Worm (Caenorhabditis elegans) whole organism, midembryonic: ENCODE data around the gene R11G1.7.

Experiments used
- T22C8.4 ChIP-seq: fragments of 200-800 bp; sonication (Bioruptor generic); IDR thresholded peaks from 2 replicates; pipeline ENCODE4 v1.3.6; 2022; ENCODE audit warnings: missing genetic modification characterization, missing compliant biosample characterization
- cog-1 ChIP-seq: sonication (generic microtip); optimal IDR thresholded peaks from 2 replicates; lab custom pipeline; 2016; ENCODE audit warnings: missing genetic modification characterization, missing compliant biosample characterization
- ref-1 ChIP-seq: fragments of 200-800 bp; sonication (Bioruptor generic); conservative IDR thresholded peaks from 2 replicates; pipeline ENCODE4 v1.3.6; 2022; ENCODE audit warnings: missing genetic modification reagents, missing genetic modification characterization, missing compliant biosample characterization
- ztf-23 ChIP-seq: fragments of 200-800 bp; sonication (Bioruptor generic); IDR thresholded peaks from 2 replicates; pipeline ENCODE4 v1.3.6; 2022; ENCODE audit warnings: missing genetic modification reagents, missing genetic modification characterization, missing compliant biosample characterization
- ztf-29 ChIP-seq: fragments of 200-800 bp; sonication (Bioruptor generic); IDR thresholded peaks from 2 replicates; pipeline ENCODE4 v1.3.6; 2022; ENCODE audit warnings: missing genetic modification reagents, missing genetic modification characterization, missing compliant biosample characterization

- TF ChIP-seq ztf-23 (GFP tag; lab: Robert Waterston, UW) (no peak), ztf-29 (no peak), cog-1 (tag; lab: Kevin White, UChicago) (no peak), T22C8.4 (GFP tag; lab: Robert Waterston, UW) (no peak), ref-1 (no peak)
Measured at ce11 chrX:3633654-3634053, 22.4 kb upstream of the R11G1.7 start, which contains the start of gene gst-11.
